Fruit fly (Drosophila melanogaster) whole organism, adult: ENCODE results near the gene CG13318.

Source experiments
- CG11617 ChIP-seq: fragments of 200-800 bp; sonication (Bioruptor generic); optimal IDR thresholded peaks from 2 replicates; lab custom pipeline; 2017; ENCODE audit warnings: mild to moderate bottlenecking, missing biosample characterization, missing genetic modification reagents, missing genetic modification characterization
- CG12768 ChIP-seq: fragments of 200-800 bp; sonication (Bioruptor generic); optimal IDR thresholded peaks from 2 replicates; lab custom pipeline; 2017; ENCODE audit warnings: missing biosample characterization, missing genetic modification characterization, mild to moderate bottlenecking, moderate library complexity, missing genetic modification reagents
- CG14711 ChIP-seq: fragments of 200-800 bp; sonication (Bioruptor generic); optimal IDR thresholded peaks from 2 replicates; lab custom pipeline; 2018; ENCODE audit warnings: missing biosample characterization, mild to moderate bottlenecking, missing genetic modification characterization, moderate library complexity
- CG1620 ChIP-seq: fragments of 200-800 bp; sonication (Bioruptor generic); optimal IDR thresholded peaks from 2 replicates; lab custom pipeline; 2016; ENCODE audit warnings: missing biosample characterization, missing genetic modification characterization
- CG33017 ChIP-seq: fragments of 200-800 bp; sonication (Bioruptor generic); optimal IDR thresholded peaks from 2 replicates; lab custom pipeline; 2018; ENCODE audit warnings: missing biosample characterization, mild to moderate bottlenecking, missing genetic modification characterization, moderate library complexity
- CG5204 ChIP-seq: fragments of 200-800 bp; sonication (Bioruptor generic); optimal IDR thresholded peaks from 2 replicates; lab custom pipeline; 2016; ENCODE audit warnings: missing biosample characterization, missing genetic modification characterization
- CG7045 ChIP-seq: fragments of 200-800 bp; sonication (Bioruptor generic); optimal IDR thresholded peaks from 2 replicates; lab custom pipeline; 2017; ENCODE audit warnings: missing biosample characterization, mild to moderate bottlenecking, missing genetic modification characterization
- CG7101 ChIP-seq: fragments of 200-800 bp; sonication (Bioruptor generic); optimal IDR thresholded peaks from 2 replicates; lab custom pipeline; 2018; ENCODE audit warnings: missing biosample characterization, mild to moderate bottlenecking, missing genetic modification characterization, moderate library complexity
- Clk ChIP-seq: fragments of 200-800 bp; sonication (Bioruptor generic); optimal IDR thresholded peaks from 2 replicates; lab custom pipeline; 2017; ENCODE audit warnings: missing biosample characterization, missing genetic modification characterization
- Crg-1 ChIP-seq: fragments of 200-800 bp; sonication (Bioruptor generic); optimal IDR thresholded peaks from 2 replicates; lab custom pipeline; 2016; ENCODE audit warnings: missing biosample characterization, missing genetic modification characterization
- Hr96 ChIP-seq: fragments of 200-800 bp; sonication (Bioruptor generic); optimal IDR thresholded peaks from 2 replicates; lab custom pipeline; 2016; ENCODE audit warnings: missing biosample characterization, missing genetic modification characterization
- Mnt ChIP-seq: fragments of 200-800 bp; sonication (Bioruptor generic); optimal IDR thresholded peaks from 2 replicates; lab custom pipeline; 2016; ENCODE audit warnings: missing biosample characterization, mild to moderate bottlenecking, missing genetic modification characterization
- bab1 ChIP-seq: fragments of 200-800 bp; sonication (Bioruptor generic); optimal IDR thresholded peaks from 3 replicates; lab custom pipeline; 2019; ENCODE audit warnings: missing biosample characterization, mild to moderate bottlenecking, missing genetic modification characterization, moderate library complexity
- cic ChIP-seq: fragments of 200-800 bp; sonication (Bioruptor generic); optimal IDR thresholded peaks from 2 replicates; lab custom pipeline; 2017; ENCODE audit warnings: missing biosample characterization, mild to moderate bottlenecking, missing genetic modification characterization, moderate library complexity
- cnc ChIP-seq, 2 experiments: fragments of >200 bp; optimal IDR thresholded peaks; 2 replicates each; lab custom pipeline; 2017
- kay ChIP-seq: fragments of 200-800 bp; sonication (Bioruptor generic); peaks from one replicate; lab custom pipeline; 2016; ENCODE audit warnings: missing biosample characterization, missing genetic modification characterization, borderline replicate concordance
- ovo ChIP-seq: fragments of 200-800 bp; sonication (Bioruptor generic); optimal IDR thresholded peaks from 2 replicates; lab custom pipeline; 2016; ENCODE audit warnings: missing biosample characterization, missing genetic modification characterization
- pad ChIP-seq: fragments of 200-800 bp; sonication (Bioruptor generic); optimal IDR thresholded peaks from 3 replicates; lab custom pipeline; 2017; ENCODE audit warnings: missing biosample characterization, missing genetic modification characterization, mild to moderate bottlenecking, moderate library complexity, missing genetic modification reagents
- tj ChIP-seq: fragments of 200-800 bp; sonication (Bioruptor generic); optimal IDR thresholded peaks from 3 replicates; lab custom pipeline; 2017; ENCODE audit warnings: missing biosample characterization, mild to moderate bottlenecking, missing genetic modification characterization, moderate library complexity
- toe ChIP-seq: fragments of 200-800 bp; sonication (Bioruptor generic); optimal IDR thresholded peaks from 2 replicates; lab custom pipeline; 2016; ENCODE audit warnings: missing biosample characterization, missing genetic modification characterization

CG13318 gene

DNA sequence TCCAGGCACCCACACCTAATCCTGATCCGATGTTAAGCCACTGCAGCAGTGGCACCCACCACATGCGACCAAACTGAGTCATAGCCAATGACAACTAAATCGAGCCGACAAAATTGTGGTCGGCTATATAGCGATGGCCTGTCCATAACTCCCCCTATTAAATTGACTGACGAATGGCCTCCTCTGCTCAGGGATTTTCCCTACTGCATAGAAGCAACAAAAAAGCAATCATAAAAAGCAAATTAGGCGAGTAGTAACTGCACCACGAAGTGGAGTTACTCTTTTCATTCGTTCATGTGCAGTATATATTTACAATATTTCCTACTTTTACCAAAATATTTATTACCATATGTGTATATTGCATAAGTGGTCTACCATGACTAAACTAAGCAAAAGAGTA, at the start of gene CG13318:
Gene CG13318, minus strand, starts transcription at position 101 of the 400 bp plus-strand sequence.
- TF ChIP-seq cnc (optimal IDR thresholded peaks at IDR 0.05; lab: Kevin White, UChicago), result no peak
- no peak for TF ChIP-seq CG5204
- no peak for TF ChIP-seq CG7101 (tag; lab: Kevin White, UChicago)
- TF ChIP-seq bab1 (GFP tag; lab: Kevin White, UChicago), result no peak
- TF ChIP-seq Mnt (GFP tag; lab: Kevin White, UChicago), result no peak
- no peak for TF ChIP-seq CG11617 (GFP tag; lab: Kevin White, UChicago)
- no peak for TF ChIP-seq ovo (GFP tag; lab: Kevin White, UChicago)
- TF ChIP-seq toe (GFP tag; lab: Kevin White, UChicago), result no peak
- TF ChIP-seq CG14711, result no peak
- TF ChIP-seq CG7045, result no peak

DNA sequence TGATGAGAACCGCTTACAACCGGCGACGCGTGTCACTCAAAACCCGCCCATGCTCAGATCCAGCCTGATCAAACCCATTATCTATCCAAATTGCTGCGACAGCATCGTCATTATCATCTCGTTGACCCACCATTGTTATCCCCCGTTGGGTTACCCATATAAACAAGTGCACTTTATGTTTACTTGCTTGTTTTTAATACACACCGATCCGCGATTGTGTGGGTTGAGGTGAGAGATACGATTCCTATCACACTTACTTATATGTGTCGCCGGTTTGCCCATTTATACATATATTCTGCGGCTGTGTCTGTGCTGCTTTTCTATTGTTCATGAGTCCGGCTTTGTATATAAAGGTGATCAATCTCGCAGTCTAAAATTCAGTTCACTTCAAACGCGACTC, 49.1 kb upstream of the CG13318 start, which contains the start of gene CG8369:
Gene CG8369, plus strand, starts transcription at position 386 of the 400 bp plus-strand sequence.
- TF ChIP-seq Crg-1 (GFP tag; lab: Kevin White, UChicago) (no peak), toe (GFP tag; lab: Kevin White, UChicago) (no peak), CG5204 (no peak), CG7101 (tag; lab: Kevin White, UChicago) (peak; percentile 1), CG7045 (no peak), CG1620 (GFP tag; lab: Kevin White, UChicago) (no peak), CG12768 (peak; percentile 56), CG11617 (GFP tag; lab: Kevin White, UChicago) (no peak), Mnt (GFP tag; lab: Kevin White, UChicago) (no peak), Hr96 (no peak), bab1 (GFP tag; lab: Kevin White, UChicago) (no peak), ovo (GFP tag; lab: Kevin White, UChicago) (peak; percentile 1), CG14711 (no peak), CG33017 (tag; lab: Kevin White, UChicago) (peak; percentile 34), cnc (optimal IDR thresholded peaks at IDR 0.05; lab: Kevin White, UChicago) (no peak), kay (no peak), cic (GFP tag; lab: Kevin White, UChicago) (peak; percentile 89), tj (GFP tag; lab: Kevin White, UChicago) (peak; percentile 19), pad (GFP tag; lab: Kevin White, UChicago) (no peak), Clk (no peak)

DNA sequence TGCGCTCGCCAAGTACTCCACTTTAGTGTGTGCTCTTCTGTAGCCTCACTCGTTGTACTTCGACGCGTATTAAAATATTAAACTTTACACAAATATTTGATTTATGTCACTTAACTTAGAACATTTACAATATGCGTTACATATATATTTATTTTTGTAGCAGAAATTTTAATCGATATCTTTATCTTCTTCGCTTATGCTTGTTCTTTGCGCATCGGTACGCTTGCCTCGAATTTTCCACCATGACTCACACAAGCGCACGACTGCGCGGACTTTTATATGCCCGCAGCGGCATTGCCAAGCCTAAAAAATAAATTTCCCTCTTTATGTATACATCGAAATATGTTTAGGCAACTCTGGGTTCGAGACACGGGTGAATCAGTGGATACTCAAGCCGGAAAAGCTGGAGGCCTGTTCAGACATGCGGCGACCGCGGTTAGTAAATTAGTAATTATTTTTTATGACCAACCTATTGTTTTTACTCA, 48.0 kb upstream of the CG13318 start, which contains the start of gene aqz:
Gene aqz, minus strand, starts transcription at position 255 of the 485 bp plus-strand sequence.
- TF ChIP-seq cic (GFP tag; lab: Kevin White, UChicago) (peak; percentile 73), Mnt (GFP tag; lab: Kevin White, UChicago) (peak; percentile 66), tj (GFP tag; lab: Kevin White, UChicago) (peak; percentile 37), CG12768 (peak; percentile 18), toe (GFP tag; lab: Kevin White, UChicago) (peak; percentile 61), pad (GFP tag; lab: Kevin White, UChicago) (peak; percentile 44), Hr96 (peak; percentile 76), bab1 (GFP tag; lab: Kevin White, UChicago) (peak; percentile 86), cnc (optimal IDR thresholded peaks at IDR 0.05; lab: Kevin White, UChicago) (no peak), Clk (peak; percentile 49), CG5204 (no peak), kay (peak; percentile 100), ovo (GFP tag; lab: Kevin White, UChicago) (peak; percentile 28), CG1620 (GFP tag; lab: Kevin White, UChicago) (peak; percentile 86), Crg-1 (GFP tag; lab: Kevin White, UChicago) (peak; percentile 71), CG7101 (tag; lab: Kevin White, UChicago) (peak; percentile 72), CG33017 (tag; lab: Kevin White, UChicago) (peak; percentile 69), CG7045 (peak; percentile 29), CG11617 (GFP tag; lab: Kevin White, UChicago) (peak; percentile 39), CG14711 (peak; percentile 100)

DNA sequence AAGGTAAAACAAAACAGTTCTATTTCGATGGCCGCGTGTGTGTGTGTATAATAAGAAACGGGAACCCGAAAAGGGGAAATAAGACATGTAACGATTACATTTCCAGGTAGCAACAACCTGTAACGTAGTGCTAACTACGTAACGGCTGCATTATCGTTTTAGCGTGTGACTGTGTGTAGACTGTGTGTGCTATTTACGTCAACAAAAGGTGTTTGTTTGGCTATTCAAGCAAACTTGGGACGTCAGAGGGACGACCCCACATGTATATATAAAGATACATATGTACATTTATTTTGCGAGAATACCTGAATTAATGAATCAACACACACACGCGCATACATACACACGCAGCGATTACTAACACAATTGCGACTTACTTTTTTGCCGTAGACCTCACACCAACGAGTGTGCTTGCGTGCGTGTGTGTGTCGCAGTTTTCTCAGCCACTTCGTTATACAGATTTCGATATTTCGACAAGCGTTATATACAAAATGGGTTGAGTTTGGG, 47.1 kb upstream of the CG13318 start:
- TF ChIP-seq ovo (GFP tag; lab: Kevin White, UChicago), result peak; percentile 74
- peak; percentile 7 for TF ChIP-seq CG14711
- peak; percentile 41 for TF ChIP-seq CG11617 (GFP tag; lab: Kevin White, UChicago)
- peak; percentile 93 for TF ChIP-seq cic (GFP tag; lab: Kevin White, UChicago)
- no peak for TF ChIP-seq CG1620 (GFP tag; lab: Kevin White, UChicago)
- peak; percentile 13 for TF ChIP-seq bab1 (GFP tag; lab: Kevin White, UChicago)
- TF ChIP-seq CG12768, result peak; percentile 57
- TF ChIP-seq Hr96, result no peak
- peak; percentile 75 for TF ChIP-seq Crg-1 (GFP tag; lab: Kevin White, UChicago)
- TF ChIP-seq CG7101 (tag; lab: Kevin White, UChicago), result peak; percentile 39
- peak; percentile 22 for TF ChIP-seq tj (GFP tag; lab: Kevin White, UChicago)
- TF ChIP-seq kay, result peak; percentile 97
- TF ChIP-seq CG7045, result peak; percentile 50
- TF ChIP-seq Clk, result peak; percentile 64
- TF ChIP-seq toe (GFP tag; lab: Kevin White, UChicago), result peak; percentile 46
- peak; percentile 78 for TF ChIP-seq Mnt (GFP tag; lab: Kevin White, UChicago)
- peak; percentile 57 for TF ChIP-seq CG33017 (tag; lab: Kevin White, UChicago)
- TF ChIP-seq CG5204, result peak; percentile 29
- TF ChIP-seq pad (GFP tag; lab: Kevin White, UChicago), result peak; percentile 95
- TF ChIP-seq cnc (optimal IDR thresholded peaks at IDR 0.05; lab: Kevin White, UChicago), result peak in 1 of 2 experiments; percentile 17

DNA sequence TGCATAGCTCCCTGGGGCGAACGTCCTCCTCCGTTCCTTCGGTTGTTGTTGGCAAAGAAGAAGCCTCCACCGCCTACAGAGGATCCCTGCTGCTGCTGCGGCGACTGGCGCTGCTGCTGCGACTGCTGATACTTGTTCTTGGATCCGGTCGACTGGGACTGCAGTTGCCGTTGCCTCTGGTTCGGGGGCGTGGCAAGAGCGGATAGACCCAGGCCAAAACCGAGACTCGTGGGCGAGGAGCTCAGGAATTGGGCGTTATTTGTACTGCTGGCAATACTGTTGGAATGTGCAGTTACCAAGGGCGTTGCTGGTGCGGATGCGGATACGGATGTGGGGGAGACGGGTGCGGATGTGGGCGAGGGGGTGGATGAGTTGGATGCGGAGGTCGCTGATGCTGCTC, 45.7 kb upstream of the CG13318 start:
- TF ChIP-seq tj (GFP tag; lab: Kevin White, UChicago) (no peak), CG1620 (GFP tag; lab: Kevin White, UChicago) (no peak), Clk (peak; percentile 22)

DNA sequence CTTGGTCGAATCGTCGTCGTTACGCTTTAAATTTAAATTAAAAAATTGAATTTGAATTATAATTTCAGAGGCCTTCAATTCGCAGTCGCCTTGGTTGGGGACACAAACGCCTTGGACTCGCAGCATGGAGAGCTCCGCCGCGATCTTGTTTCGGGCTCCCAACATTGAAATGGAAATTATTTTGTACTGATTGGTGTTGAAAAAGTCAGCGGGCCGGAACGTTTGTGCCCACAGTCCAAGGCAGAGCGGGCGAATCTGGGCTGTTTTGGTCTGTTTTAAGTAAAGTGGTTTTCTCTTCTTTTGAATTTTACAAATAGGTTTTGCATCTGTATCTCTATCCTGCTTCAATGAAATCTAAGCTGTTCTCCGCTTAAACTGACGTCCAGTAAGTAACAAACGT, 42.6 kb upstream of the CG13318 start:
- TF ChIP-seq Clk, result peak; percentile 0
- no peak for TF ChIP-seq toe (GFP tag; lab: Kevin White, UChicago)
- peak; percentile 28 for TF ChIP-seq tj (GFP tag; lab: Kevin White, UChicago)
- no peak for TF ChIP-seq Mnt (GFP tag; lab: Kevin White, UChicago)
- peak; percentile 0 for TF ChIP-seq CG1620 (GFP tag; lab: Kevin White, UChicago)
